Worm (Caenorhabditis elegans) whole organism, L4 larva: Measurements from ENCODE around the gene trpp-5.

Experiments
- ZK337.2 ChIP-seq: fragments of 200-800 bp; sonication (Bioruptor generic); IDR thresholded peaks from 2 replicates; pipeline ENCODE4 v1.3.6; 2022; ENCODE audit warnings: missing genetic modification reagents, missing genetic modification characterization, missing compliant biosample characterization
- ceh-82 ChIP-seq: sonication (generic microtip); optimal IDR thresholded peaks from 2 replicates; lab custom pipeline; 2017; ENCODE audit warnings: missing biosample characterization, missing genetic modification characterization
- jun-1 ChIP-seq: fragments of 150-350 bp; optimal IDR thresholded peaks from 2 replicates; lab custom pipeline; 2014; ENCODE audit warnings: missing biosample characterization, missing genetic modification reagents, missing genetic modification characterization
- nhr-10 ChIP-seq: fragments of 150-350 bp; optimal IDR thresholded peaks from 2 replicates; lab custom pipeline; 2014; ENCODE audit warnings: missing biosample characterization, missing genetic modification characterization
- nhr-11 ChIP-seq: fragments of 150-350 bp; optimal IDR thresholded peaks from 2 replicates; lab custom pipeline; 2014; ENCODE audit warnings: missing biosample characterization, missing genetic modification characterization
- nhr-76 ChIP-seq: fragments of 150-350 bp; optimal IDR thresholded peaks from 2 replicates; lab custom pipeline; 2014; ENCODE audit warnings: missing biosample characterization, missing genetic modification characterization
- pha-4 ChIP-seq, 2 experiments: fragments of 150-350 bp in 1 of 2; fragments of 200-800 bp in 1 of 2; sonication (Bioruptor generic) in 1 of 2; IDR thresholded peaks in 1 of 2; optimal IDR thresholded peaks in 1 of 2; 2 replicates each; pipeline versions ENCODE4 v1.3.6 to Lab custom; 2014 to 2022; ENCODE audit warnings: missing genetic modification characterization in 2 of 2, missing genetic modification reagents in 2 of 2, missing biosample characterization in 1 of 2, missing compliant biosample characterization in 1 of 2
- ztf-11 ChIP-seq: fragments of 150-350 bp; optimal IDR thresholded peaks from 2 replicates; lab custom pipeline; 2014; ENCODE audit warnings: missing biosample characterization, missing genetic modification characterization

ce11 chrII:12169487-12170128, 32.6 kb downstream of the trpp-5 start:
- TF ChIP-seq ZK337.2 (GFP tag; lab: Robert Waterston, UW): no peak
- TF ChIP-seq nhr-76 (tag; lab: Kevin White, UChicago): no peak
- TF ChIP-seq ceh-82 (tag; lab: Kevin White, UChicago): no peak
- TF ChIP-seq nhr-11 (tag; lab: Kevin White, UChicago): no peak
- no peak for TF ChIP-seq nhr-10 (tag; lab: Kevin White, UChicago)
- TF ChIP-seq pha-4 (GFP tag; IDR thresholded peaks at IDR 0.05; lab: Robert Waterston, UW): no peak
- no peak for TF ChIP-seq pha-4 (tag; optimal IDR thresholded peaks at IDR 0.05; lab: Kevin White, UChicago)
- TF ChIP-seq ztf-11 (tag; lab: Kevin White, UChicago): no peak
- TF ChIP-seq jun-1 (tag; lab: Kevin White, UChicago): no peak
